Worm (Caenorhabditis elegans): Measurements from ENCODE around the gene fbxb-99.

fbxb-99 gene

ce11 chrII:3747405-3747804 lies 45.8 kb downstream of the fbxb-99 start, which contains the start of gene fbxb-92:
Gene fbxb-92 (minus strand): TSS chrII:3747505.
- TF ChIP-seq hlh-8 (tag; optimal IDR thresholded peaks at IDR 0.05) (no peak), ceh-31 (tag; optimal IDR thresholded peaks at IDR 0.05) (no peak), hlh-15 (tag; optimal IDR thresholded peaks at IDR 0.05) (no peak), npax-4 (tag; optimal IDR thresholded peaks at IDR 0.05) (no peak), ceh-14 (tag; optimal IDR thresholded peaks at IDR 0.05) (no peak), nhr-11 (tag; optimal IDR thresholded peaks at IDR 0.05) (no peak), ceh-18 (tag; optimal IDR thresholded peaks at IDR 0.05) (no peak), ets-4 (tag; optimal IDR thresholded peaks at IDR 0.05) (no peak), ref-2 (tag; optimal IDR thresholded peaks at IDR 0.05) (no peak), T23F11.4 (GFP tag; optimal IDR thresholded peaks at IDR 0.05) (no peak), C08G9.2 (tag; optimal IDR thresholded peaks at IDR 0.05) (no peak), F13H6.1 (tag; optimal IDR thresholded peaks at IDR 0.05) (no peak), sdc-2 (tag; optimal IDR thresholded peaks at IDR 0.05) (no peak), dmd-4 (tag; optimal IDR thresholded peaks at IDR 0.05; ENCODE audit: borderline replicate concordance) (no peak), lin-11 (tag; optimal IDR thresholded peaks at IDR 0.05) (no peak)

ce11 chrII:3743684-3744200 lies 49.5 kb downstream of the fbxb-99 start, which contains the start of gene nta-1:
Gene nta-1 (minus strand): TSS chrII:3743814.
- TF ChIP-seq ceh-30 (tag; optimal IDR thresholded peaks at IDR 0.05) = no peak
- no peak for TF ChIP-seq ceh-19 (GFP tag; optimal IDR thresholded peaks at IDR 0.05)
- no peak for TF ChIP-seq rnt-1 (tag; optimal IDR thresholded peaks at IDR 0.05)
- TF ChIP-seq T23F11.4 (GFP tag; optimal IDR thresholded peaks at IDR 0.05) = no peak
- TF ChIP-seq ceh-9 (tag; optimal IDR thresholded peaks at IDR 0.05) = no peak

All from whole organism, late embryonic.